Fruit fly (Drosophila melanogaster) whole organism, prepupa: ENCODE measurements around the gene Wdr62.

Source experiments
- CG11294 ChIP-seq: fragments of 200-800 bp; sonication (Bioruptor generic); IDR thresholded peaks from 2 replicates; pipeline ENCODE4 v1.3.6; 2022; ENCODE audit warnings: missing biosample characterization, missing genetic modification characterization
- Sox102F ChIP-seq: fragments of 200-800 bp; sonication (Bioruptor generic); optimal IDR thresholded peaks from 2 replicates; lab custom pipeline; 2016; ENCODE audit warnings: missing biosample characterization, mild to moderate bottlenecking, missing genetic modification characterization

dm6 chr2L:1972450-1973119 is 88.2 kb downstream of the Wdr62 start:
- TF ChIP-seq Sox102F (GFP tag; lab: Kevin White, UChicago) (no peak), CG11294 (GFP tag; lab: Robert Waterston, UW) (no peak)
